Worm (Caenorhabditis elegans): ENCODE data around the gene frpr-14.
"Not testable (repeated sequence)": the region's sequence is repeated elsewhere in the genome, so short reads cannot be mapped to it uniquely, and the experiment has no call there.

ce11 chrII:612361-612760 lies 38.4 kb upstream of the frpr-14 start, which contains the start of gene clec-118:
- not testable (repeated sequence) for TF ChIP-seq blmp-1 (tag; optimal IDR thresholded peaks at IDR 0.05); unc-62 (GFP tag; optimal IDR thresholded peaks at IDR 0.05); nhr-28 (tag; optimal IDR thresholded peaks at IDR 0.05); nhr-76 (tag; optimal IDR thresholded peaks at IDR 0.05); mls-2 (tag; optimal IDR thresholded peaks at IDR 0.05); pha-4 (tag; optimal IDR thresholded peaks at IDR 0.05); ztf-11 (tag; optimal IDR thresholded peaks at IDR 0.05); elt-3 (tag; optimal IDR thresholded peaks at IDR 0.05)

Data from whole organism, mixed stage, embryonic.